Worm (Caenorhabditis elegans) whole organism, L4 larva: ENCODE measurements around the gene R02E12.4.

ENCODE experiments used
- R02D3.7 ChIP-seq: fragments of 150-350 bp; sonication (generic microtip); optimal IDR thresholded peaks from 3 replicates; lab custom pipeline; 2014; ENCODE audit warnings: missing biosample characterization, missing genetic modification characterization
- aly-2 ChIP-seq: sonication (generic microtip); optimal IDR thresholded peaks from 2 replicates; lab custom pipeline; 2018; ENCODE audit warnings: missing biosample characterization, missing genetic modification characterization
- ceh-32 ChIP-seq: sonication (generic microtip); optimal IDR thresholded peaks from 2 replicates; lab custom pipeline; 2016; ENCODE audit warnings: mild to moderate bottlenecking, missing genetic modification characterization, missing compliant biosample characterization; ENCODE audit not compliant: poor library complexity
- ceh-82 ChIP-seq: sonication (generic microtip); optimal IDR thresholded peaks from 2 replicates; lab custom pipeline; 2017; ENCODE audit warnings: missing biosample characterization, missing genetic modification characterization
- dmd-9 ChIP-seq: fragments of 200-800 bp; sonication (Bioruptor generic); IDR thresholded peaks from 2 replicates; pipeline ENCODE4 v1.3.6; 2022; ENCODE audit warnings: missing genetic modification reagents, missing genetic modification characterization, missing compliant biosample characterization
- dve-1 ChIP-seq: sonication (generic microtip); optimal IDR thresholded peaks from 2 replicates; lab custom pipeline; 2017; ENCODE audit warnings: antibody characterized with exemption, mild to moderate bottlenecking, missing genetic modification characterization, missing compliant biosample characterization; ENCODE audit not compliant: insufficient read depth
- hmg-1.1 ChIP-seq: fragments of 200-800 bp; sonication (Bioruptor generic); IDR thresholded peaks from 2 replicates; pipeline ENCODE4 v1.3.6; 2022; ENCODE audit warnings: missing genetic modification reagents, missing genetic modification characterization, missing compliant biosample characterization
- lin-13 ChIP-seq: fragments of 150-350 bp; optimal IDR thresholded peaks from 2 replicates; lab custom pipeline; 2014; ENCODE audit warnings: missing biosample characterization, missing genetic modification reagents, missing genetic modification characterization
- lin-39 ChIP-seq: fragments of 150-350 bp; optimal IDR thresholded peaks from 2 replicates; lab custom pipeline; 2014; ENCODE audit warnings: missing biosample characterization, missing genetic modification reagents, missing genetic modification characterization
- nhr-6 ChIP-seq: fragments of 150-350 bp; optimal IDR thresholded peaks from 2 replicates; lab custom pipeline; 2014; ENCODE audit warnings: missing biosample characterization, missing genetic modification characterization
- snpc-1.2 ChIP-seq: fragments of 200-800 bp; sonication (Bioruptor generic); IDR thresholded peaks from 2 replicates; pipeline ENCODE4 v1.3.6; 2022; ENCODE audit warnings: missing genetic modification reagents, missing genetic modification characterization, missing compliant biosample characterization
- unc-39 ChIP-seq: sonication (generic microtip); optimal IDR thresholded peaks from 2 replicates; lab custom pipeline; 2017; ENCODE audit warnings: missing biosample characterization, missing genetic modification characterization

DNA sequence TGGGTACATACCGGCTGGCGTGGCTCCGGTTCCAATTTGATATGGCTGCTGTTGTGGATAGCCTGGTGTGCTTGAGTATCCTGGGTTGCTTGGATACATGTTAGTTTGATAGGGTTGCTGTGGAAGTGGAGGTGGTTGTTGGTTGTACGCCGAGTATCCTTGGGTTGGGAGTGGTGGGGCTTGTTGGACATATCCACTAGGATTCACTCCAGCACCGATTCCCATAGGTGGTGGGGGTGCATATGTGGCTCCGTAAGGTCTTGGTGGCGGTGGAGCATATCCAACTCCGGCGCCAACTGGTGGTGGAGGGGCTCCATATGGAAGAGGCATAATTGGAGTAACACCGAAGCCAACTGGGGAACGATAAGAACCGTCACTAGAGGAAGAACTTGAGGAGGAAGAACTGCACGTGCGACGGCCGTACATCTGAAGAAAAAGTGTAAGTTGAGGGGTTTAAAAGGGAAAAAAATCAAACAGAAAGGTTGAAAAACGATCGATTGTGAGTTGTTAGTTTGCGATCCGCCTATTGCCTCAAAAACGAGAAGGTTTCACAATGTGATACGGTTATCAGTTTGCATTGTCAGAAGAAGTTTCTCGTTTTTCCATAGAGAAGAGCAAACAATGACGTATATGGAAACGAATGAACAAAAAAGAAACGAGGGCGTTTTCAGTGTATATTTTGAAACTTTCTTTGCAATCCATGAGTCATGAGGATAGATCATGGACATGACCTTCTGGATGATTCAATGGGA, 36.7 kb upstream of the R02E12.4 start, which contains the start of gene C16B8.3:
- TF ChIP-seq nhr-6 (tag; lab: Kevin White, UChicago) (peak; percentile 69), aly-2 (no peak), dmd-9 (GFP tag; lab: Robert Waterston, UW) (no peak), lin-13 (GFP tag; lab: Kevin White, UChicago) (no peak), ceh-32 (tag; lab: Kevin White, UChicago) (no peak), snpc-1.2 (GFP tag; lab: Robert Waterston, UW) (no peak), hmg-1.1 (no peak), ceh-82 (tag; lab: Kevin White, UChicago) (no peak), dve-1 (tag; lab: Kevin White, UChicago) (peak; percentile 63), lin-39 (tag; lab: Kevin White, UChicago) (no peak), R02D3.7 (no peak), unc-39 (tag; lab: Kevin White, UChicago) (no peak)
